Fruit fly (Drosophila melanogaster): Measurements from ENCODE around the gene CG31016.
A peak's percentile ranks its signal among the peaks of the same experiment; 100 is the strongest.

CG31016 gene

DNA sequence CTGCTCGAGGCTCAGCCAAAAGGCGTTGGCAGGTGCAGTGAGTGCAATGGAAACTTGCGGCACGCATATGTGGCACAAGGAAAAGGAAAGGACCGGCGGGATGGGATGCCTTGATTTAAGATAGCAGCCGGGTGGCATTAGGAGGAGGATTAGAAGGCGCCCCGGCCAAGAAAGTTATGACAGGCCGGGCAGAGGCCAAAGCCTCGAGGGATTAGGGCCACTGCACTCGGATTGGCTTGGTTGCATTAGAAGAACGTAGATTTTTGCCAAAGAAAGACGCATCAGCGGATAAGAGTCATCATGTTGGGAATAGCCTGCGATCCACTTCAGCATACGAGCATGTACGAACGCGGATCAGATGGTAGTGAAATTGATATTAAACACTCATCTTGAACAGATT is 9.3 kb upstream of the CG31016 start, which contains the start of gene CG31019:
CG31019 (plus strand) TSS at position 301 of the 400 bp plus-strand sequence.
- TF ChIP-seq toe (GFP tag; optimal IDR thresholded peaks at IDR 0.05) (no peak), CG1620 (GFP tag; optimal IDR thresholded peaks at IDR 0.05) (no peak), ovo (GFP tag; optimal IDR thresholded peaks at IDR 0.05) (no peak), Clk (GFP tag; optimal IDR thresholded peaks at IDR 0.05) (no peak), CG7045 (GFP tag; optimal IDR thresholded peaks at IDR 0.05) (no peak), Mnt (GFP tag; optimal IDR thresholded peaks at IDR 0.05) (no peak), CG7101 (tag; optimal IDR thresholded peaks at IDR 0.05) (no peak), tj (GFP tag; optimal IDR thresholded peaks at IDR 0.05) (no peak), Crg-1 (GFP tag; optimal IDR thresholded peaks at IDR 0.05) (no peak), Hr96 (GFP tag; optimal IDR thresholded peaks at IDR 0.05) (no peak), bab1 (GFP tag; optimal IDR thresholded peaks at IDR 0.05) (no peak), cic (GFP tag; optimal IDR thresholded peaks at IDR 0.05) (no peak), CG33017 (tag; optimal IDR thresholded peaks at IDR 0.05) (no peak), CG14711 (tag; optimal IDR thresholded peaks at IDR 0.05) (no peak), CG11617 (GFP tag; optimal IDR thresholded peaks at IDR 0.05) (no peak), CG5204 (GFP tag; optimal IDR thresholded peaks at IDR 0.05) (no peak)

DNA sequence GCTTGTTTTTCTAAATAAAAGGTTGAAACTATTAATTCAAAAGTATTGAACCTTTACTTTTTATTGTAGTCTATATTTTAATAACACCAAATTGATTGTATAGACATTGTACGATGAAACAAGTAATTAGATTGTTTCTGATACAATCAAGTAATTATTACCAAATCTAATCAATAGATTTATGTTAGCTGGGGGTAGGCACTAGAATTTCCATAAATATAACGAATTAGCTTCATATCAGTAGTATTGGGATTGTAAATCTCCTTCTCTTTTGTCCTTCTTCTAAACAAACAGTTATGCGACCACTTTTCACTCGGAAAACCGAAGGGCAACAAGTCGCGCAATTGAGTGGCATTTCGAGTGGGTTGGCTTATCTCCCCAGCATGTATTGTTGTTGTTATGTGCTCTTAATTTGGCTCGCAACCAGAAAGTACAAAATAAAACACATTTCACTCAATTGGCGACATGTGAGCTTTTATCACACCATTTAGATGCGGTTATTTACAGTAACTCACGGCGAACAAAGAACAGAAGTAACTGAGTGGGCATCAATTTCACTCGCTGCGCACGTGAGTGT is 6.5 kb upstream of the CG31016 start:
- TF ChIP-seq Mnt (GFP tag; optimal IDR thresholded peaks at IDR 0.05) (peak; percentile 49), CG7045 (GFP tag; optimal IDR thresholded peaks at IDR 0.05) (no peak), kay (GFP tag; ENCODE audit: borderline replicate concordance) (peak; percentile 64), pad (GFP tag; optimal IDR thresholded peaks at IDR 0.05) (peak; percentile 52)

DNA sequence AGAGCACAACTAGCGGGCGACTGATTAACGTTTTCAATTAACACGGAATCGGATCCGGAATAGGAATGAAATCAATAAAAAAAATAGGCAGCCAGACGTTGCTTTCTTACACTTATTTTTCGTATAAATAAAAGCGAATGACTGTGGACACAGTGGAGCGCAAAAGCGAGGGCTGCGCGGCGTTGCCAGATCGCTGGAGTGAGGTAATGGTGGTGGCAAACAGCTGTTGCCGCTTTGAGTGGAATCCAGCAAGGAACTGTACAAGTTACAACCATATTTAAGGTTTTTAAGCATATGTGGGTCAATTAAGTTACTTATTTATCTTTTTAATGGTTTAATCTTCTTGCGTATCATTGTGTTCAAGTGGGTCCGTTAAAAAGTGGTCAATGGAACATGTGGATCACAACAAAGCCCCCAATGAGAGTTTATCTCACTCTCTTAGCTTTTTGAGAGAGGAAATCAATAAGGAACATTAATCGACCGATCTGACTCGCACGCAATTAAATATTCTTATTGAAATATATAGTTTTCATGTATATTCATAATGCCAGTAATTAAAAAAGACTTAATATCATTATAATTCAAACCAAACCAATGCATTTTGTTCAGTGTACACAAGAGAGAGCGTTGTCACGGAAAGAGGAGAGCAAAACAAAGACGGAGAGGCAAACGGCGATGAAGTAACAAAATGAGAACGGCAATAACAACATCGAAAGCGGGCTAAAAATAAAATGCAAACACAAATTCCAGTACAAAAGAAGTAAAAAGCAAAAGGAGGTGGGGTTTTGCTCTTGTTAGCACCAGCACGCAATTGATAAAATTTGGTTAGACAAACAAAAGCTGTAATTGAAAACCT is 5.6 kb upstream of the CG31016 start:
- TF ChIP-seq CG7101 (tag; optimal IDR thresholded peaks at IDR 0.05) (peak; percentile 87), CG7045 (GFP tag; optimal IDR thresholded peaks at IDR 0.05) (peak; percentile 77), cnc (optimal IDR thresholded peaks at IDR 0.05) (no peak), Mnt (GFP tag; optimal IDR thresholded peaks at IDR 0.05) (peak; percentile 47), pad (GFP tag; optimal IDR thresholded peaks at IDR 0.05) (peak; percentile 27), Crg-1 (GFP tag; optimal IDR thresholded peaks at IDR 0.05) (peak; percentile 2), cic (GFP tag; optimal IDR thresholded peaks at IDR 0.05) (no peak), kay (GFP tag; ENCODE audit: borderline replicate concordance) (peak; percentile 87), CG11617 (GFP tag; optimal IDR thresholded peaks at IDR 0.05) (peak; percentile 79), CG33017 (tag; optimal IDR thresholded peaks at IDR 0.05) (peak; percentile 86), ovo (GFP tag; optimal IDR thresholded peaks at IDR 0.05) (no peak), CG5204 (GFP tag; optimal IDR thresholded peaks at IDR 0.05) (peak; percentile 78), toe (GFP tag; optimal IDR thresholded peaks at IDR 0.05) (peak; percentile 52), CG14711 (tag; optimal IDR thresholded peaks at IDR 0.05) (peak; percentile 69), Hr96 (GFP tag; optimal IDR thresholded peaks at IDR 0.05) (peak; percentile 72), CG1620 (GFP tag; optimal IDR thresholded peaks at IDR 0.05) (peak; percentile 32), bab1 (GFP tag; optimal IDR thresholded peaks at IDR 0.05) (peak; percentile 82), CG12768 (GFP tag; optimal IDR thresholded peaks at IDR 0.05) (peak; percentile 72), Clk (GFP tag; optimal IDR thresholded peaks at IDR 0.05) (peak; percentile 17), tj (GFP tag; optimal IDR thresholded peaks at IDR 0.05) (peak; percentile 51)

DNA sequence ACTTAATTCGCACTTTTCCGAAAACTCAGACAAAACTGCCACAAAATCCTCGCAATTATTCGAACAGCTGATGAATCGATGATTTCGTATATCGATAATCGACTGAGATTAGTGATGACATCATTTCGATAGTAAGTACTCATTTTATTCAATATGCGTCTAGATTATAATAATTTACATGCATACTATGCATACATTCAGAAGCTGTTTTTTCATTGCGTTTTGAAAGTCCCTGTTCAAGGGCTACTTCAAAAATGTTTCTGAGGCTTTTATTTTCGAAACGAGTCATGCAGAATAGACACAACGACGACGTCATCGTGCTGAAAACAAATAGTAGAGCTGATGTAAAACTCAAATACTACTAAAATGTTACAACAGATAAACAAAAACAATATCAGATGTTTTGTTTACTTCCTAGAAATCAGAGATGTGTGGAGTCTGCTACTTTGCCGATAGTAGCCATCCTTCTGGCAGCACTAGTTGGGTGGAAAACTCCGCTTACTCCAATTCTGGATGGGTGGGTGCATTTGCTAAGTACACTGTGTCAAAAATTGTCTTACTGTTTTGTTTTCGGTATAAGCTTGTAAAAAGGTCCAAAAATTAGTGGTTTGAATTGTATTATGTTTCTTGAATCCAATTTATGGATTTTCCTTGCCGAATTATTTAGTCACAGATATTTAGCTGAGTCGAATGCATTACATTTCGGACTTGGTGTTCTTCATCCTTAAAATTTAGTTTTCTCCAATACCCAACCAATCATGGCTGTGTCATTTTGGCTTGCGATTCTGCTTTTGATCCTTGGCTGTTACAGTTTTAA is 4.3 kb upstream of the CG31016 start, which contains the start of the genes CG2246 and CG31021:
CG2246 (minus strand) TSS at position 50 of the 817 bp plus-strand sequence.
CG31021 (plus strand) TSS at position 767 of the 817 bp plus-strand sequence.
- TF ChIP-seq bab1 (GFP tag; optimal IDR thresholded peaks at IDR 0.05) = peak; percentile 25
- TF ChIP-seq kay (GFP tag; ENCODE audit: borderline replicate concordance) = no peak
- TF ChIP-seq CG33017 (tag; optimal IDR thresholded peaks at IDR 0.05) = no peak
- no peak for TF ChIP-seq CG14711 (tag; optimal IDR thresholded peaks at IDR 0.05)
- peak; percentile 34 for TF ChIP-seq CG7045 (GFP tag; optimal IDR thresholded peaks at IDR 0.05)
- TF ChIP-seq cnc (optimal IDR thresholded peaks at IDR 0.05) = no peak
- TF ChIP-seq Mnt (GFP tag; optimal IDR thresholded peaks at IDR 0.05) = peak; percentile 11
- TF ChIP-seq CG11617 (GFP tag; optimal IDR thresholded peaks at IDR 0.05) = peak; percentile 28
- TF ChIP-seq CG5204 (GFP tag; optimal IDR thresholded peaks at IDR 0.05) = peak; percentile 72
- peak; percentile 47 for TF ChIP-seq Clk (GFP tag; optimal IDR thresholded peaks at IDR 0.05)
- TF ChIP-seq toe (GFP tag; optimal IDR thresholded peaks at IDR 0.05) = peak; percentile 65
- peak; percentile 3 for TF ChIP-seq Hr96 (GFP tag; optimal IDR thresholded peaks at IDR 0.05)
- TF ChIP-seq cic (GFP tag; optimal IDR thresholded peaks at IDR 0.05) = no peak
- TF ChIP-seq ovo (GFP tag; optimal IDR thresholded peaks at IDR 0.05) = peak; percentile 51
- no peak for TF ChIP-seq CG12768 (GFP tag; optimal IDR thresholded peaks at IDR 0.05)
- peak; percentile 12 for TF ChIP-seq pad (GFP tag; optimal IDR thresholded peaks at IDR 0.05)
- peak; percentile 49 for TF ChIP-seq CG1620 (GFP tag; optimal IDR thresholded peaks at IDR 0.05)
- TF ChIP-seq Crg-1 (GFP tag; optimal IDR thresholded peaks at IDR 0.05) = peak; percentile 31
- peak; percentile 20 for TF ChIP-seq CG7101 (tag; optimal IDR thresholded peaks at IDR 0.05)
- TF ChIP-seq tj (GFP tag; optimal IDR thresholded peaks at IDR 0.05) = no peak

DNA sequence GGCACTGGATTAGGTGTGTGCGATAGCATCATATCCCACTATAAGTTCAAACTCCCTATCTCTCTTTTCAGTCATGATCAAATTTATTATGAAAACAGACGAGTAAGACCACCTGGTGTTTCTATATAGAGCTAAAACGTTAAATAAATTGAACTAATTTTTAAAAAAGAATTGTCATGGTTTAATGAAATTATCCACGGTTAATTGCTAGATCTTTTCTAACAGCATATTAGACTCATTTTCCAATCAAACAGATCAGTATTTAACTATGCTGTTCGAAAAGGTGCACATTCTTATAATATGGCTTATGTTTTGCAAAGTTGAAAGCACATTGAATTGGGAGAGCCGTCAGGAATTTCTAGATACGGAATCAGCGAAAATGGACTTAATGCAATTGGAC is 2.1 kb upstream of the CG31016 start, which contains the start of gene PH4alphaNE3:
PH4alphaNE3 (plus strand) TSS at position 301 of the 400 bp plus-strand sequence.
- TF ChIP-seq CG1620 (GFP tag; optimal IDR thresholded peaks at IDR 0.05) (no peak), CG14711 (tag; optimal IDR thresholded peaks at IDR 0.05) (no peak), CG12768 (GFP tag; optimal IDR thresholded peaks at IDR 0.05) (no peak), pad (GFP tag; optimal IDR thresholded peaks at IDR 0.05) (no peak), bab1 (GFP tag; optimal IDR thresholded peaks at IDR 0.05) (no peak), ovo (GFP tag; optimal IDR thresholded peaks at IDR 0.05) (no peak), CG11617 (GFP tag; optimal IDR thresholded peaks at IDR 0.05) (no peak), Crg-1 (GFP tag; optimal IDR thresholded peaks at IDR 0.05) (no peak), tj (GFP tag; optimal IDR thresholded peaks at IDR 0.05) (no peak), cnc (optimal IDR thresholded peaks at IDR 0.05) (no peak), CG7045 (GFP tag; optimal IDR thresholded peaks at IDR 0.05) (no peak), Clk (GFP tag; optimal IDR thresholded peaks at IDR 0.05) (no peak), CG5204 (GFP tag; optimal IDR thresholded peaks at IDR 0.05) (no peak), toe (GFP tag; optimal IDR thresholded peaks at IDR 0.05) (no peak), Mnt (GFP tag; optimal IDR thresholded peaks at IDR 0.05) (no peak), cic (GFP tag; optimal IDR thresholded peaks at IDR 0.05) (no peak), Hr96 (GFP tag; optimal IDR thresholded peaks at IDR 0.05) (no peak)
